Worm (Caenorhabditis elegans) whole organism, early embryonic: ENCODE data around the gene spe-49.

Experiments used
- B0310.2 ChIP-seq: sonication (generic microtip); optimal IDR thresholded peaks from 2 replicates; lab custom pipeline; 2016; ENCODE audit warnings: mild to moderate bottlenecking, missing genetic modification characterization, missing compliant biosample characterization
- ama-1 ChIP-seq: fragments of 150-350 bp; optimal IDR thresholded peaks from 2 replicates; lab custom pipeline; 2014
- hnd-1 ChIP-seq: sonication (generic microtip); optimal IDR thresholded peaks from 2 replicates; lab custom pipeline; 2016; ENCODE audit warnings: missing genetic modification characterization, missing compliant biosample characterization
- scrt-1 ChIP-seq: fragments of 200-800 bp; sonication (Bioruptor generic); IDR thresholded peaks from 2 replicates; pipeline ENCODE4 v1.3.6; 2022; ENCODE audit warnings: missing genetic modification characterization, missing compliant biosample characterization

DNA sequence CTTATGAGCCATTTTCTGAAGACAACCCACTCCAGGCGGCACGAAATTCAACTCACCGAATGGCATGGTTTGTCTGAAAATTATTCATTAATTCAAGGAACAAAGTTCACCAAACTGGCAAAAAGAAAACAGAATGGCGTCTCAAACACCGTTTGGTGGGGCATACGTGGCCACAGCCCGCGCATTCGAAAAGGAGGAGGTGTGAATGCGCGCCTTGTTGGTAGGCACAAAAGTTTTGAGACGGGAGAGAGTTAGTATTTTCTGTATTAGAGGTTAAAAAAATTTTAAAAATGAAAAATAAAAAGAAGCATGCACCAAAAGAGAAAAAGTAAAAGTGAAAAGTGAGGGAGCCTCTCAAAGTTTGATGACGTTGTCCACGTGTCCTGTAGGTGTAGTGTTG is 30.8 kb downstream of the spe-49 start:
- no peak for TF ChIP-seq hnd-1 (tag; lab: Kevin White, UChicago)
- no peak for TF ChIP-seq B0310.2
- no peak for TF ChIP-seq ama-1 (lab: Kevin White, UChicago)
- no peak for TF ChIP-seq scrt-1 (GFP tag; lab: Robert Waterston, UW)
